Worm (Caenorhabditis elegans) whole organism, L1 larva: Measurements from ENCODE around the gene srx-58.

Experiments used
- alr-1 ChIP-seq: fragments of 200-800 bp; sonication (Bioruptor generic); optimal IDR thresholded peaks from 2 replicates; lab custom pipeline; 2018; ENCODE audit warnings: borderline replicate concordance, mild to moderate bottlenecking, missing genetic modification characterization, missing compliant biosample characterization
- egl-13 ChIP-seq: sonication (generic microtip); optimal IDR thresholded peaks from 2 replicates; lab custom pipeline; 2016; ENCODE audit warnings: missing genotype, missing genetic modification reagents, missing genetic modification characterization, missing compliant biosample characterization
- egl-27 ChIP-seq, 2 experiments: fragments of 150-350 bp in 1 of 2; sonication (generic microtip); optimal IDR thresholded peaks; 3 replicates each; lab custom pipeline; 2017 to 2018; ENCODE audit warnings: missing biosample characterization in 2 of 2, missing genetic modification characterization in 2 of 2, missing genetic modification reagents in 2 of 2
- fos-1 ChIP-seq: fragments of 150-350 bp; optimal IDR thresholded peaks from 2 replicates; lab custom pipeline; 2014; ENCODE audit warnings: missing biosample characterization, missing genetic modification characterization
- hlh-17 ChIP-seq: fragments of 200-800 bp; sonication (Bioruptor generic); optimal IDR thresholded peaks from 2 replicates; lab custom pipeline; 2018; ENCODE audit warnings: missing genetic modification characterization, mild to moderate bottlenecking, missing compliant biosample characterization, moderate library complexity, borderline replicate concordance
- pqm-1 ChIP-seq: sonication (generic microtip); optimal IDR thresholded peaks from 3 replicates; lab custom pipeline; 2017; ENCODE audit warnings: missing biosample characterization, missing genetic modification characterization
- sox-4 ChIP-seq: sonication (generic microtip); optimal IDR thresholded peaks from 2 replicates; lab custom pipeline; 2016; ENCODE audit warnings: missing genetic modification characterization, missing compliant biosample characterization
- swsn-7 ChIP-seq: sonication (generic microtip); optimal IDR thresholded peaks from 2 replicates; lab custom pipeline; 2016; ENCODE audit warnings: missing genetic modification characterization, missing compliant biosample characterization

DNA sequence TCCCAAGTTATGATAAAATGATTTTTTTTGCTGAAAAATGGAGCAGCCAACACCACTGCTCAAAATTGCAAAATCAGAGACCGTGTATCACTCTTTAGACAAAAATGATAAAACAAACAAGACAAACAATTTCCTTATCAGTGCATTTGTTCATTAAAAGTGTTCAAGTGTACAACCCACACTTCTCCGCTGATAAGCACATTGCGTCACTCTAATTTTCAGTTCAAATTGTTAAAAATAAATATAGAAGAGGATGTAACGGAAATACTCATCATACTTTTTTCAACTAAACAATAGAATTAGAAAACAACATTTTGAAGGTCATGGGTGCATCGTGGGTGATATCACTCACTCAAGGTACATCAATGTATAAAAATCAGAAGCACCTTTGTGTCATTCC is 33.8 kb upstream of the srx-58 start, which contains the start of gene nhr-291:
- TF ChIP-seq sox-4 (tag; lab: Kevin White, UChicago) (no peak), egl-27 (tag; optimal IDR thresholded peaks at IDR 0.05; lab: Kevin White, UChicago) (no peak), pqm-1 (tag; lab: Kevin White, UChicago) (peak; percentile 55), swsn-7 (tag; lab: Kevin White, UChicago) (no peak), hlh-17 (no peak), egl-13 (tag; lab: Kevin White, UChicago) (no peak), alr-1 (tag; lab: Kevin White, UChicago) (no peak), fos-1 (tag; lab: Kevin White, UChicago) (no peak)
